Fruit fly (Drosophila melanogaster) whole organism, prepupa: ENCODE measurements around the gene Nf-YA.

Experiments used
- CG15336 ChIP-seq: fragments of 200-800 bp; sonication (Bioruptor generic); IDR thresholded peaks from 2 replicates; pipeline ENCODE4 v1.3.6; 2022; ENCODE audit warnings: missing biosample characterization, missing genetic modification characterization
- CG8119 ChIP-seq: fragments of 200-800 bp; sonication (Bioruptor generic); IDR thresholded peaks from 3 replicates; pipeline ENCODE4 v1.3.6; 2022; ENCODE audit warnings: missing biosample characterization, missing genetic modification characterization
- Smox ChIP-seq: fragments of 200-800 bp; sonication (Bioruptor generic); optimal IDR thresholded peaks from 3 replicates; lab custom pipeline; 2016; ENCODE audit warnings: missing biosample characterization, missing genetic modification characterization
- Sox14 ChIP-seq: fragments of 200-800 bp; sonication (Bioruptor generic); optimal IDR thresholded peaks from 3 replicates; lab custom pipeline; 2016; ENCODE audit warnings: missing biosample characterization, missing genetic modification characterization

DNA sequence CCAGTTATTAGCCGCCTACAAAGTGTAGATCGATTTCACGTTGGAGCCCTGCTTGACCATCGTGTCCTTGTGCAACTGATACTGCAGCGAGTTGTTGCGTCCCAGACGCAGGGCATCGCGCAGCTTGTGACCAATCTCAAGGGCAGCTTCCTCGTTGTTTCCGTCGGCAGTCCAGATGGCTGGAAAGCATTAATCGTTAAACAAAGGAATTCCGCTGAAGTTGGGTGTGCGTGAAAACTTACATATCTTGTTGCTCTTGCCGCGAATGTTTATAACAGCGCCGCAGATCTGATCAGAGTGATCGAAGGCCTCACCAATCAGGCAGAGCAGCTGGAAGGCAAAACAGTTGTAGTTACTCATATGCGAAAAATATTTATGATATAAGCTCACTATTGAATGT lies 42.2 kb downstream of the Nf-YA start:
- TF ChIP-seq Smox: no peak
- TF ChIP-seq CG15336 (GFP tag; lab: Robert Waterston, UW): no peak
- no peak for TF ChIP-seq CG8119
- peak; percentile 13 for TF ChIP-seq Sox14 (GFP tag; lab: Kevin White, UChicago)
